Fruit fly (Drosophila melanogaster): ENCODE measurements around the gene CG33303.

Gene CG33303

DNA sequence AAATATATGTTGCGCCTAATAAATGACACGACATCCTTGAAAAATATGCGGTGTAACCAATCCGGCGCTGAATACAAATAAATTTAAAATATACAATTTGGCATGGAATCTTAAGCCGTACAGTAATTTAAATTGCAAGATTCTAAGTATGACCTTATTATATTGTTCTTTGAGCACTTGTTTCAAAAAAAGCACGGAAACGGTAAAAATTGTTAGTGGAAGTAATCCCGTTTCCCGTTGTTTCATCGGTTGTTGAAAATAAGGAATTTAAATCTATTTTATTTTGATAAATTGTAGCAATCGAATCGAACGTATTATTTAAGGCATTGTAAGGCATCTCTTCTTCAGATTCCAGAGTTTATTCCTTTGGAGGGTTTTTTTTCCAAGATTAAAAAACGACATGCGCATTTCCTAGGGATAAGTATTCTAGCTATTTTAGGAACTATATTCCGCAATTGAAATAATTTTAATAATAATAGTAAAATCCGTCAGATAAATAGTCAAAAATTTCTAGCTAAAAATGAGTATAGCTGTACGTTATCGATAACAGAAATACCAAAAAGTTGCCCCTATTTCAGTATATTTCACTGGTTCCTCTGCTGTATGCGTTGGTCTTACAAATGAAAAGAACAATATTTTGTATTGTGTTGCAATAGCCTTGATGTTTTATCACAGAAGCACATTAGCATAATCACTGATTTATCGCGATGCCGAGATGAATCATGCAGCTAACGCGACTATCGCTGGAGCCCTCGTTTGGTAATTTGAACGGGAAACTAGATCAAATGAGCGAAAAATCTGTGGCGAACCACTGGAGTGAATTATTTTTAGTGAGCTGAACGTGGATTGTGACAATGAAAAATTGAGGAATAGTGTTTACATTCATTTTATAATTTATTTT, 42.2 kb downstream of the CG33303 start, which contains the start of gene GATAd (continued):
- TF ChIP-seq fd64A (GFP tag; optimal IDR thresholded peaks at IDR 0.05): no peak
- TF ChIP-seq gem (tag; optimal IDR thresholded peaks at IDR 0.05): peak; percentile 26
- no peak for TF ChIP-seq CkIIα-i1 (GFP tag; IDR thresholded peaks at IDR 0.05)
- TF ChIP-seq CG15601 (tag; optimal IDR thresholded peaks at IDR 0.05): no peak
- TF ChIP-seq unpg (GFP tag; optimal IDR thresholded peaks at IDR 0.05): no peak
- no peak for TF ChIP-seq Dip3 (GFP tag; optimal IDR thresholded peaks at IDR 0.05)
- TF ChIP-seq Sry-δ (GFP tag; optimal IDR thresholded peaks at IDR 0.05): peak; percentile 31
- TF ChIP-seq CG5953 (GFP tag; IDR thresholded peaks at IDR 0.05): no peak
- no peak for TF ChIP-seq pan (optimal IDR thresholded peaks at IDR 0.05)
- TF ChIP-seq pan (GFP tag; optimal IDR thresholded peaks at IDR 0.05 in 1 of 2, IDR thresholded peaks at IDR 0.05 in 1 of 2): no peak
- no peak for TF ChIP-seq CG30431 (GFP tag; optimal IDR thresholded peaks at IDR 0.05)
- 0 out of 3 replicates have a peak, but pooled peaks have one; percentile 37 for TF ChIP-seq knrl (GFP tag; IDR thresholded peaks at IDR 0.05; ENCODE audit: partially characterized antibody)
- TF ChIP-seq jing (GFP tag; optimal IDR thresholded peaks at IDR 0.05): no peak
- no peak for TF ChIP-seq CG17802 (tag; optimal IDR thresholded peaks at IDR 0.05)
- no peak for TF ChIP-seq cwo (GFP tag; optimal IDR thresholded peaks at IDR 0.05)
- peak; percentile 19 for TF ChIP-seq PHDP (tag; optimal IDR thresholded peaks at IDR 0.05)
- TF ChIP-seq psq (GFP tag; optimal IDR thresholded peaks at IDR 0.05): no peak
- TF ChIP-seq D19A (tag; optimal IDR thresholded peaks at IDR 0.05): peak; percentile 2
- peak; percentile 88 for TF ChIP-seq CG7928 (GFP tag; optimal IDR thresholded peaks at IDR 0.05)
- TF ChIP-seq Hmx (GFP tag; optimal IDR thresholded peaks at IDR 0.05): no peak
- TF ChIP-seq hkb (optimal IDR thresholded peaks at IDR 0.05): no peak
- TF ChIP-seq hkb (GFP tag; IDR thresholded peaks at IDR 0.05): no peak
- no peak for TF ChIP-seq CG8388 (GFP tag; optimal IDR thresholded peaks at IDR 0.05)
- peak; percentile 23 for TF ChIP-seq zen (tag; optimal IDR thresholded peaks at IDR 0.05)
- no peak for TF ChIP-seq HmgD (GFP tag; optimal IDR thresholded peaks at IDR 0.05)
- peak; percentile 79 for TF ChIP-seq CG8281 (tag; optimal IDR thresholded peaks at IDR 0.05)
- TF ChIP-seq row (GFP tag; IDR thresholded peaks at IDR 0.05): peak; percentile 63; the same call in 2 of the 3 replicates
- peak; percentile 83 for TF ChIP-seq pfk (GFP tag; optimal IDR thresholded peaks at IDR 0.05)
- no peak for TF ChIP-seq Xrp1 (GFP tag; IDR thresholded peaks at IDR 0.05)
- TF ChIP-seq Nf-YA (GFP tag; IDR thresholded peaks at IDR 0.05): no peak
- peak; percentile 27 for TF ChIP-seq CG30403 (GFP tag; optimal IDR thresholded peaks at IDR 0.05)
- TF ChIP-seq BEAF-32 (GFP tag; optimal IDR thresholded peaks at IDR 0.05): peak; percentile 45
- peak; percentile 21; the same call in 1 of the 2 replicates for TF ChIP-seq ssp (GFP tag; IDR thresholded peaks at IDR 0.05)
- TF ChIP-seq Aef1 (GFP tag; IDR thresholded peaks at IDR 0.05): no peak
- peak; percentile 33; the same call in 1 of the 2 replicates for TF ChIP-seq CG1024 (GFP tag; IDR thresholded peaks at IDR 0.05)
- TF ChIP-seq bbx (GFP tag; IDR thresholded peaks at IDR 0.05; ENCODE audit: partially characterized antibody): 0 out of 2 replicates have a peak, but pooled peaks have one; percentile 16
- TF ChIP-seq Nf-YC (tag; optimal IDR thresholded peaks at IDR 0.05): peak; percentile 38
- TF ChIP-seq CG9215 (GFP tag; IDR thresholded peaks at IDR 0.05): no peak
- TF ChIP-seq CG3995 (GFP tag; optimal IDR thresholded peaks at IDR 0.05): peak; percentile 79
- peak; percentile 19 for TF ChIP-seq CG10543 (GFP tag; optimal IDR thresholded peaks at IDR 0.05)
- TF ChIP-seq Dek (tag; optimal IDR thresholded peaks at IDR 0.05): peak; percentile 15
- peak; percentile 65 for TF ChIP-seq CG12659 (GFP tag; optimal IDR thresholded peaks at IDR 0.05)
- TF ChIP-seq Jarid2 (GFP tag; optimal IDR thresholded peaks at IDR 0.05): no peak
- peak; percentile 12 for TF ChIP-seq CG33557 (GFP tag; optimal IDR thresholded peaks at IDR 0.05)
- no peak for TF ChIP-seq ken (GFP tag; IDR thresholded peaks at IDR 0.05)
- no peak for TF ChIP-seq TFAM (GFP tag; optimal IDR thresholded peaks at IDR 0.05)
- peak in 1 of 2 experiments; percentile 2 for TF ChIP-seq Pdp1 (GFP tag; optimal IDR thresholded peaks at IDR 0.05)
- no peak; the same call in 1 of the 2 replicates for TF ChIP-seq unc-4 (GFP tag; IDR thresholded peaks at IDR 0.05; ENCODE audit: partially characterized antibody)

All from whole organism, embryonic.